Worm (Caenorhabditis elegans): ENCODE results near the gene C05D11.5.

DNA sequence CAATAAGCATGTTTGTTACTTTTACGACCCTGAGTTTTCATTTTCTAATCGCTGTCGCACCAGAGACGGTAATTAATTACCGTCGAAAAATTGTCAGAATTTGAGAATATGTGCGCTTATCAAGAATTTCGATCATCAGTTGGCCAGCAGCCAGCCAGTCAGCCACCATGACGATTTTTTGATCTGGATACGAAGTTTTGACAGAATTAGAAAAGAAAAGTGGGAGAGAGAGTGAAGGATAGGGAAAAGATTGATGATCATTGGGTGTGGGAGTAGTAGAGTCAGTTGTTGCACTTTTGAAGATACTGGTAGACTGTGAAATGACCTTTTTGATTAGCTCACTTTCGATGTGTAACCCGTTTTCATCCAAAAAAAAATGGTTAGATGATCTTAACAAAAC lies 47.4 kb downstream of the C05D11.5 start:
- TF ChIP-seq T22C8.4 (GFP tag; IDR thresholded peaks at IDR 0.05) = no peak
- TF ChIP-seq ref-1 (GFP tag; conservative IDR thresholded peaks at IDR 0.05) = no peak
